Worm (Caenorhabditis elegans): ENCODE data around the gene lin-46.
A peak's percentile ranks its signal among the peaks of the same experiment; 100 is the strongest.

- no peak for TF ChIP-seq ztf-11 (tag; optimal IDR thresholded peaks at IDR 0.05)
- TF ChIP-seq hlh-1 (tag; optimal IDR thresholded peaks at IDR 0.05) = no peak
- TF ChIP-seq elt-3 (tag; optimal IDR thresholded peaks at IDR 0.05) = no peak
- no peak for TF ChIP-seq lsy-2 (tag; optimal IDR thresholded peaks at IDR 0.05)
- no peak for TF ChIP-seq mep-1 (tag; optimal IDR thresholded peaks at IDR 0.05)
- TF ChIP-seq nhr-28 (tag; optimal IDR thresholded peaks at IDR 0.05) = no peak
- peak; percentile 83 for TF ChIP-seq ces-1 (GFP tag; optimal IDR thresholded peaks at IDR 0.05)
- no peak for TF ChIP-seq unc-39 (tag; optimal IDR thresholded peaks at IDR 0.05)
Observed at ce11 chrV:13020014-13020413, 51.4 kb downstream of the lin-46 start.
